Worm (Caenorhabditis elegans) whole organism, late embryonic: ENCODE measurements around the gene srh-288.

Experiments used
- ama-1 ChIP-seq: fragments of 150-350 bp; optimal IDR thresholded peaks from 2 replicates; lab custom pipeline; 2014
- hlh-13 ChIP-seq: fragments of 200-800 bp; sonication (Bioruptor generic); optimal IDR thresholded peaks from 2 replicates; lab custom pipeline; 2018; ENCODE audit warnings: mild to moderate bottlenecking, missing genetic modification characterization, missing compliant biosample characterization
- nfya-1 ChIP-seq: sonication (generic microtip); optimal IDR thresholded peaks from 2 replicates; lab custom pipeline; 2017; ENCODE audit warnings: missing genetic modification characterization, mild to moderate bottlenecking, missing compliant biosample characterization, antibody characterized with exemption, moderate library complexity
- ref-2 ChIP-seq: sonication (generic microtip); optimal IDR thresholded peaks from 2 replicates; lab custom pipeline; 2016; ENCODE audit warnings: missing genetic modification characterization, missing compliant biosample characterization
- unc-55 ChIP-seq: sonication (generic microtip); optimal IDR thresholded peaks from 2 replicates; lab custom pipeline; 2017; ENCODE audit warnings: missing biosample characterization, missing genetic modification reagents, missing genetic modification characterization

DNA sequence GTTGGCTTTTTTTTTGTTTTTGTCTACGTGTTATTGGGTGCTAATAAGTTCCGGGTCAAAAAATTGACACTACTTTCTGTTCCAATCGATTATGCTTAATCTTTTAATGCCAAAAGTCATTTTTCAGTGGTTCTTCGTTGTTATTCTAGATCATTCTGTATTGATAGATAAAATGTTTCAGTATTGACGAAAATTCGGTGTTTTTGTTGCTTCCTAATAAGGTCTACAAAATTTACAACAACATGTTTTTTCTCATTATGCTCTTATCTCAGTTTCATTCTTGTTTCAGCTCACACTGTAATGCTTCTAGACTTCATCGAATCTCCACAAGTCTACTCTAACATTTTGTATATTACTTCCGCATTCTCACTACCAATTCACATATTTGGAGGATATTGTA is 35.8 kb upstream of the srh-288 start, which contains the start of gene srh-303:
- TF ChIP-seq nfya-1 (tag; lab: Kevin White, UChicago) (no peak), ref-2 (tag; lab: Kevin White, UChicago) (no peak), hlh-13 (no peak), ama-1 (lab: Kevin White, UChicago) (no peak), unc-55 (GFP tag; lab: Kevin White, UChicago) (no peak)
